Worm (Caenorhabditis elegans) whole organism, L3 larva: ENCODE measurements around the gene C10C6.7.

Source experiments
- R02D3.7 ChIP-seq: fragments of 150-350 bp; optimal IDR thresholded peaks from 2 replicates; lab custom pipeline; 2014; ENCODE audit warnings: missing biosample characterization, missing genetic modification characterization
- ZK546.5 ChIP-seq: sonication (generic microtip); optimal IDR thresholded peaks from 2 replicates; lab custom pipeline; 2017; ENCODE audit warnings: missing biosample characterization, missing genetic modification characterization
- aly-2 ChIP-seq: fragments of 150-350 bp; optimal IDR thresholded peaks from 2 replicates; lab custom pipeline; 2014; ENCODE audit warnings: missing biosample characterization, missing genetic modification characterization
- ama-1 ChIP-seq: fragments of 150-350 bp; optimal IDR thresholded peaks from 2 replicates; lab custom pipeline; 2018
- ceh-16 ChIP-seq: sonication (generic microtip); optimal IDR thresholded peaks from 2 replicates; lab custom pipeline; 2017; ENCODE audit warnings: missing biosample characterization, missing genetic modification characterization
- ceh-28 ChIP-seq: fragments of 150-350 bp; optimal IDR thresholded peaks from 2 replicates; lab custom pipeline; 2014; ENCODE audit warnings: missing biosample characterization, missing genetic modification reagents, missing genetic modification characterization
- ceh-82 ChIP-seq: fragments of 150-350 bp; optimal IDR thresholded peaks from 2 replicates; lab custom pipeline; 2014; ENCODE audit warnings: missing biosample characterization, missing genetic modification characterization
- daf-12 ChIP-seq: fragments of 150-350 bp; optimal IDR thresholded peaks from 2 replicates; lab custom pipeline; 2014; ENCODE audit warnings: missing biosample characterization, missing genetic modification reagents, missing genetic modification characterization
- egl-27 ChIP-seq: sonication (generic microtip); optimal IDR thresholded peaks from 4 replicates; lab custom pipeline; 2017; ENCODE audit warnings: missing biosample characterization, missing genetic modification reagents, missing genetic modification characterization
- egl-5 ChIP-seq: fragments of 150-350 bp; optimal IDR thresholded peaks from 2 replicates; lab custom pipeline; 2017; ENCODE audit warnings: missing biosample characterization, missing genetic modification reagents, missing genetic modification characterization, inconsistent platforms
- eor-1 ChIP-seq, 2 experiments: fragments of 150-350 bp; optimal IDR thresholded peaks; 2 replicates each; lab custom pipeline; 2014 to 2018; ENCODE audit warnings: missing biosample characterization in 2 of 2, missing genetic modification characterization in 2 of 2
- fkh-10 ChIP-seq: sonication (generic microtip); optimal IDR thresholded peaks from 2 replicates; lab custom pipeline; 2017; ENCODE audit warnings: missing biosample characterization, missing genetic modification reagents, missing genetic modification characterization
- fkh-2 ChIP-seq: fragments of 150-350 bp; optimal IDR thresholded peaks from 2 replicates; lab custom pipeline; 2014; ENCODE audit warnings: missing biosample characterization, missing genetic modification reagents, missing genetic modification characterization
- lin-15B ChIP-seq: fragments of 150-350 bp; optimal IDR thresholded peaks from 2 replicates; lab custom pipeline; 2014; ENCODE audit warnings: missing biosample characterization, missing genetic modification characterization
- lin-39 ChIP-seq: fragments of 150-350 bp; optimal IDR thresholded peaks from 2 replicates; lab custom pipeline; 2018; ENCODE audit warnings: missing biosample characterization, missing genetic modification reagents, missing genetic modification characterization
- mdl-1 ChIP-seq: fragments of 150-350 bp; optimal IDR thresholded peaks from 2 replicates; lab custom pipeline; 2014; ENCODE audit warnings: missing biosample characterization, missing genetic modification characterization
- mml-1 ChIP-seq: fragments of 150-350 bp; sonication (generic microtip); optimal IDR thresholded peaks from 3 replicates; lab custom pipeline; 2014; ENCODE audit warnings: missing biosample characterization, missing genetic modification characterization
- nfya-1 ChIP-seq: sonication (generic microtip); optimal IDR thresholded peaks from 2 replicates; lab custom pipeline; 2017; ENCODE audit warnings: missing genetic modification characterization, mild to moderate bottlenecking, missing compliant biosample characterization, antibody characterized with exemption, moderate library complexity; ENCODE audit not compliant: insufficient read depth
- nhr-23 ChIP-seq: fragments of 150-350 bp; optimal IDR thresholded peaks from 2 replicates; lab custom pipeline; 2014; ENCODE audit warnings: missing biosample characterization, missing genetic modification reagents, missing genetic modification characterization
- nhr-237 ChIP-seq: fragments of 150-350 bp; optimal IDR thresholded peaks from 2 replicates; lab custom pipeline; 2014; ENCODE audit warnings: missing biosample characterization, missing genetic modification characterization
- nhr-25 ChIP-seq: sonication (generic microtip); optimal IDR thresholded peaks from 2 replicates; lab custom pipeline; 2017; ENCODE audit warnings: missing biosample characterization, missing genetic modification characterization
- nhr-28 ChIP-seq: fragments of 150-350 bp; optimal IDR thresholded peaks from 2 replicates; lab custom pipeline; 2014; ENCODE audit warnings: missing biosample characterization, missing genetic modification characterization
- nhr-43 ChIP-seq: sonication (generic microtip); optimal IDR thresholded peaks from 2 replicates; lab custom pipeline; 2016; ENCODE audit warnings: mild to moderate bottlenecking, missing genetic modification characterization, missing compliant biosample characterization; ENCODE audit not compliant: poor library complexity, severe bottlenecking
- nhr-67 ChIP-seq: fragments of 150-350 bp; optimal IDR thresholded peaks from 2 replicates; lab custom pipeline; 2014; ENCODE audit warnings: missing biosample characterization, missing genetic modification characterization
- nhr-76 ChIP-seq: fragments of 150-350 bp; sonication (generic microtip); optimal IDR thresholded peaks from 5 replicates; lab custom pipeline; 2014; ENCODE audit warnings: missing biosample characterization, missing genetic modification characterization
- pha-4 ChIP-seq: fragments of 150-350 bp; optimal IDR thresholded peaks from 2 replicates; lab custom pipeline; 2014; ENCODE audit warnings: missing biosample characterization, missing genetic modification reagents, missing genetic modification characterization
- pqm-1 ChIP-seq: fragments of 150-350 bp; optimal IDR thresholded peaks from 2 replicates; lab custom pipeline; 2017; ENCODE audit warnings: missing biosample characterization, missing genetic modification characterization, inconsistent platforms
- skn-1 ChIP-seq: fragments of 150-350 bp; optimal IDR thresholded peaks from 2 replicates; lab custom pipeline; 2014; ENCODE audit warnings: missing biosample characterization, missing genetic modification characterization
- snpc-4 ChIP-seq: fragments of 150-350 bp; optimal IDR thresholded peaks from 2 replicates; lab custom pipeline; 2014; ENCODE audit warnings: missing biosample characterization, missing genetic modification characterization
- unc-39 ChIP-seq: sonication (generic microtip); optimal IDR thresholded peaks from 4 replicates; lab custom pipeline; 2017; ENCODE audit warnings: missing biosample characterization, missing genetic modification characterization
- unc-62 ChIP-seq: fragments of 150-350 bp; sonication (generic microtip); optimal IDR thresholded peaks from 4 replicates; lab custom pipeline; 2014; ENCODE audit warnings: missing biosample characterization, missing genetic modification reagents, missing genetic modification characterization
- zag-1 ChIP-seq: fragments of 150-350 bp; optimal IDR thresholded peaks from 2 replicates; lab custom pipeline; 2014; ENCODE audit warnings: missing biosample characterization, missing genetic modification characterization
- ztf-11 ChIP-seq: fragments of 150-350 bp; optimal IDR thresholded peaks from 2 replicates; lab custom pipeline; 2014; ENCODE audit warnings: missing biosample characterization, missing genetic modification characterization
- ztf-4 ChIP-seq: fragments of 150-350 bp; optimal IDR thresholded peaks from 2 replicates; lab custom pipeline; 2014; ENCODE audit warnings: missing biosample characterization, missing genetic modification characterization

Gene C10C6.7

ce11 chrIV:11467413-11467812, at the start of gene C10C6.7:
Gene C10C6.7 (minus strand): TSS chrIV:11467513.
- no peak for TF ChIP-seq ceh-28 (tag; lab: Kevin White, UChicago)
- TF ChIP-seq egl-27 = no peak
- TF ChIP-seq nhr-23 (tag; lab: Kevin White, UChicago) = no peak
- no peak for TF ChIP-seq daf-12 (tag; lab: Kevin White, UChicago)
- no peak for TF ChIP-seq nhr-67 (tag; lab: Kevin White, UChicago)
- TF ChIP-seq eor-1 (tag; optimal IDR thresholded peaks at IDR 0.05; lab: Kevin White, UChicago) = no peak
- no peak for TF ChIP-seq lin-39 (tag; lab: Kevin White, UChicago)
- TF ChIP-seq ceh-16 = no peak
- no peak for TF ChIP-seq fkh-10 (GFP tag; lab: Kevin White, UChicago)
- no peak for TF ChIP-seq R02D3.7 (tag; lab: Kevin White, UChicago)
- no peak for TF ChIP-seq mdl-1 (tag; lab: Kevin White, UChicago)

- TF ChIP-seq nhr-67 (tag; lab: Kevin White, UChicago) (no peak), ama-1 (lab: Kevin White, UChicago) (no peak), ceh-16 (no peak), egl-27 (no peak), unc-39 (tag; lab: Kevin White, UChicago) (no peak), ztf-11 (tag; lab: Kevin White, UChicago) (no peak), unc-62 (GFP tag; lab: Kevin White, UChicago) (no peak), ceh-28 (tag; lab: Kevin White, UChicago) (no peak), nhr-43 (tag; lab: Kevin White, UChicago) (no peak), ZK546.5 (no peak), aly-2 (tag; lab: Kevin White, UChicago) (no peak), skn-1 (tag; lab: Kevin White, UChicago) (no peak), nfya-1 (no peak), daf-12 (tag; lab: Kevin White, UChicago) (no peak), nhr-237 (tag; lab: Kevin White, UChicago) (no peak), fkh-2 (tag; lab: Kevin White, UChicago) (no peak), ztf-4 (tag; lab: Kevin White, UChicago) (no peak), snpc-4 (tag; lab: Kevin White, UChicago) (no peak), egl-5 (no peak), zag-1 (tag; lab: Kevin White, UChicago) (no peak)
Observed at ce11 chrIV:11510664-11511063, 43.4 kb upstream of the C10C6.7 start, which contains the start of gene M04B2.6. Gene M04B2.6 (minus strand): TSS chrIV:11510764.

ce11 chrIV:11504416-11504815, 37.1 kb upstream of the C10C6.7 start, which contains the start of gene twk-25:
Gene twk-25 (plus strand): TSS chrIV:11504716.
- TF ChIP-seq aly-2 (tag; lab: Kevin White, UChicago) (no peak), mml-1 (no peak), ceh-82 (tag; lab: Kevin White, UChicago) (no peak), mdl-1 (tag; lab: Kevin White, UChicago) (no peak)

ce11 chrIV:11503654-11504053, 36.3 kb upstream of the C10C6.7 start:
- TF ChIP-seq ceh-28 (tag; lab: Kevin White, UChicago) (peak; percentile 13), nhr-23 (tag; lab: Kevin White, UChicago) (peak; percentile 53), eor-1 (tag; optimal IDR thresholded peaks at IDR 0.05; lab: Kevin White, UChicago) (no peak)

ce11 chrIV:11500421-11500820, 33.1 kb upstream of the C10C6.7 start, which contains the start of gene H21P03.10:
Gene H21P03.10 (plus strand): TSS chrIV:11500721.
- no peak for TF ChIP-seq nhr-76 (tag; lab: Kevin White, UChicago)
- TF ChIP-seq nhr-28 (tag; lab: Kevin White, UChicago) = no peak
- no peak for TF ChIP-seq mdl-1 (tag; lab: Kevin White, UChicago)
- no peak for TF ChIP-seq pha-4 (tag; lab: Kevin White, UChicago)
- no peak for TF ChIP-seq unc-62 (GFP tag; lab: Kevin White, UChicago)
- TF ChIP-seq ztf-4 (tag; lab: Kevin White, UChicago) = no peak
- TF ChIP-seq pqm-1 = no peak
- no peak for TF ChIP-seq ceh-16
- TF ChIP-seq nhr-25 (tag; lab: Kevin White, UChicago) = no peak
- TF ChIP-seq aly-2 (tag; lab: Kevin White, UChicago) = no peak
- TF ChIP-seq ZK546.5 = no peak
- no peak for TF ChIP-seq lin-15B
- TF ChIP-seq unc-39 (tag; lab: Kevin White, UChicago) = no peak
